Fruit fly (Drosophila melanogaster): Measurements from ENCODE around the gene CadN2.

CadN2 gene

dm6 chr2L:17754108-17754507, 120.9 kb downstream of the CadN2 start (continued):
- TF ChIP-seq sqz (GFP tag; optimal IDR thresholded peaks at IDR 0.05) (no peak), run (tag; optimal IDR thresholded peaks at IDR 0.05) (no peak), CG11085 (GFP tag; IDR thresholded peaks at IDR 0.05) (no peak), CG13775 (GFP tag; optimal IDR thresholded peaks at IDR 0.05) (no peak), CG7928 (GFP tag; optimal IDR thresholded peaks at IDR 0.05) (no peak), org-1 (GFP tag; optimal IDR thresholded peaks at IDR 0.05) (no peak), btn (GFP tag; optimal IDR thresholded peaks at IDR 0.05) (no peak), pfk (GFP tag; optimal IDR thresholded peaks at IDR 0.05) (peak; percentile 94), Drgx (GFP tag; IDR thresholded peaks at IDR 0.05) (no peak), CG18599 (GFP tag; optimal IDR thresholded peaks at IDR 0.05) (no peak), zen2 (GFP tag; IDR thresholded peaks at IDR 0.05; ENCODE audit: partially characterized antibody) (no peak), CG11560 (tag; IDR thresholded peaks at IDR 0.05) (no peak), az2 (GFP tag; optimal IDR thresholded peaks at IDR 0.05) (no peak), TFAM (GFP tag; optimal IDR thresholded peaks at IDR 0.05) (no peak), tio (GFP tag; optimal IDR thresholded peaks at IDR 0.05) (no peak), z (GFP tag; IDR thresholded peaks at IDR 0.05) (peak; percentile 91), Dbx (GFP tag; IDR thresholded peaks at IDR 0.05) (no peak), vfl (GFP tag; optimal IDR thresholded peaks at IDR 0.05) (no peak), Dfd (GFP tag; optimal IDR thresholded peaks at IDR 0.05) (no peak), Trl (optimal IDR thresholded peaks at IDR 0.05) (peak; percentile 21 to 30), Trl (GFP tag; optimal IDR thresholded peaks at IDR 0.05) (no peak), wor (GFP tag; IDR thresholded peaks at IDR 0.05) (no peak), CG13296 (GFP tag; optimal IDR thresholded peaks at IDR 0.05) (no peak), BtbVII (GFP tag; optimal IDR thresholded peaks at IDR 0.05) (no peak), luna (GFP tag; optimal IDR thresholded peaks at IDR 0.05) (no peak), ato (GFP tag; IDR thresholded peaks at IDR 0.05; ENCODE audit: partially characterized antibody) (no peak), CG12769 (tag; optimal IDR thresholded peaks at IDR 0.05) (no peak), CG16779 (GFP tag; IDR thresholded peaks at IDR 0.05) (peak; percentile 28; the same call in 1 of the 2 replicates), Hsf (GFP tag; optimal IDR thresholded peaks at IDR 0.05) (no peak), phol (tag; optimal IDR thresholded peaks at IDR 0.05) (no peak), CG9437 (GFP tag; optimal IDR thresholded peaks at IDR 0.05) (no peak), Nf-YB (GFP tag; optimal IDR thresholded peaks at IDR 0.05) (no peak), abd-A (tag; optimal IDR thresholded peaks at IDR 0.05) (peak; percentile 57), CG4854 (GFP tag; optimal IDR thresholded peaks at IDR 0.05) (no peak), CG8359 (GFP tag; optimal IDR thresholded peaks at IDR 0.05; ENCODE audit: borderline replicate concordance) (no peak), ems (GFP tag; optimal IDR thresholded peaks at IDR 0.05) (no peak), ro (GFP tag; IDR thresholded peaks at IDR 0.05) (no peak), CG1024 (GFP tag; IDR thresholded peaks at IDR 0.05) (no peak), CG31365 (tag; optimal IDR thresholded peaks at IDR 0.05) (no peak)

dm6 chr2L:17752406-17752805, 122.6 kb downstream of the CadN2 start:
- TF ChIP-seq B-H1 (GFP tag; IDR thresholded peaks at IDR 0.05): no peak
- TF ChIP-seq CG10959 (GFP tag; IDR thresholded peaks at IDR 0.05): 0 out of 2 replicates have a peak, but pooled peaks have one; percentile 29
- no peak for TF ChIP-seq hbn (GFP tag; IDR thresholded peaks at IDR 0.05; ENCODE audit: partially characterized antibody)
- TF ChIP-seq lab (GFP tag; optimal IDR thresholded peaks at IDR 0.05): peak; percentile 27
- TF ChIP-seq CG8290 (GFP tag; optimal IDR thresholded peaks at IDR 0.05): no peak
- TF ChIP-seq CG8290 (tag; optimal IDR thresholded peaks at IDR 0.05): peak in 1 of 2 experiments; percentile 4
- no peak for TF ChIP-seq CG9797 (GFP tag; optimal IDR thresholded peaks at IDR 0.05)
- TF ChIP-seq CG4328 (GFP tag; optimal IDR thresholded peaks at IDR 0.05): no peak
- no peak for TF ChIP-seq nom (GFP tag; optimal IDR thresholded peaks at IDR 0.05)
- TF ChIP-seq gro (GFP tag; optimal IDR thresholded peaks at IDR 0.05): no peak
- no peak for TF ChIP-seq Bteb2 (GFP tag; optimal IDR thresholded peaks at IDR 0.05)
- TF ChIP-seq bigmax (GFP tag; optimal IDR thresholded peaks at IDR 0.05): no peak
- TF ChIP-seq CG10979 (tag; optimal IDR thresholded peaks at IDR 0.05): no peak
- no peak for TF ChIP-seq CG17328 (GFP tag; IDR thresholded peaks at IDR 0.05)
- TF ChIP-seq so (GFP tag; IDR thresholded peaks at IDR 0.05): no peak
- no peak for TF ChIP-seq Ravus (GFP tag; IDR thresholded peaks at IDR 0.05)

Measured in whole organism, embryonic.